Worm (Caenorhabditis elegans) whole organism, L2 larva: ENCODE measurements around the gene polk-1.

Experiments used
- ZK546.5 ChIP-seq: sonication (generic microtip); optimal IDR thresholded peaks from 2 replicates; lab custom pipeline; 2017; ENCODE audit warnings: missing biosample characterization, missing genetic modification characterization
- aly-2 ChIP-seq: fragments of 150-350 bp; optimal IDR thresholded peaks from 2 replicates; lab custom pipeline; 2014; ENCODE audit warnings: missing biosample characterization, missing genetic modification characterization
- blmp-1 ChIP-seq: sonication (generic microtip); optimal IDR thresholded peaks from 2 replicates; lab custom pipeline; 2017; ENCODE audit warnings: missing genetic modification characterization, mild to moderate bottlenecking, missing compliant biosample characterization, antibody characterized with exemption, moderate library complexity; ENCODE audit not compliant: insufficient read depth
- ceh-82 ChIP-seq: fragments of 150-350 bp; optimal IDR thresholded peaks from 2 replicates; lab custom pipeline; 2014; ENCODE audit warnings: missing biosample characterization, missing genetic modification characterization
- dmd-4 ChIP-seq: sonication (generic microtip); optimal IDR thresholded peaks from 2 replicates; lab custom pipeline; 2017; ENCODE audit warnings: missing biosample characterization, missing genetic modification characterization
- elt-3 ChIP-seq: sonication (generic microtip); optimal IDR thresholded peaks from 2 replicates; lab custom pipeline; 2017; ENCODE audit warnings: missing biosample characterization, missing genetic modification characterization
- fos-1 ChIP-seq: fragments of 150-350 bp; optimal IDR thresholded peaks from 2 replicates; lab custom pipeline; 2014; ENCODE audit warnings: missing biosample characterization, missing genetic modification characterization
- nhr-77 ChIP-seq: fragments of 150-350 bp; optimal IDR thresholded peaks from 2 replicates; lab custom pipeline; 2014; ENCODE audit warnings: missing biosample characterization, missing genetic modification characterization
- sem-4 ChIP-seq: fragments of 150-350 bp; optimal IDR thresholded peaks from 2 replicates; lab custom pipeline; 2014; ENCODE audit warnings: missing biosample characterization, missing genetic modification reagents, missing genetic modification characterization
- snpc-4 ChIP-seq: fragments of 150-350 bp; optimal IDR thresholded peaks from 2 replicates; lab custom pipeline; 2014; ENCODE audit warnings: missing biosample characterization, missing genetic modification characterization
- zag-1 ChIP-seq: fragments of 150-350 bp; optimal IDR thresholded peaks from 2 replicates; lab custom pipeline; 2014; ENCODE audit warnings: missing biosample characterization, missing genetic modification characterization

DNA sequence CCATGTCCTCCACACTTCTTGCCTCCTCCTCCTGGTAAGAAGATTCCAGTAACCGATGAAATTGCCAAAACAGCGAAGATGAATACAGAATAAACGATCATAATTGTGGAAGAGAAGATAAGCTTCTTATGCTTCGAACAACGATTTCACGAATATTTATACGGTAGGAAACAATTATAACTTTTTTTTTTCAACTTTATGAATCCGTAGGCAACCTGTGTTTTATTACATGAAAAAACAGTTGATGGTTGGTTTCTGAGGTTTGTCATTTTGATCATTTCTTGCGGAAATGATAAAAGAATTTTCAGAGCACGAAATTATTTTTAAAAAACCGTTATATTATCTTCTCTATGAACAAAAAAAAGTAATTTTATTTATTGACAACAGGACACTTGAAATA, 37.5 kb downstream of the polk-1 start, which contains the start of gene fipr-16:
- no peak for TF ChIP-seq ZK546.5 (tag; lab: Kevin White, UChicago)
- TF ChIP-seq fos-1 (tag; lab: Kevin White, UChicago) = no peak
- no peak for TF ChIP-seq snpc-4
- no peak for TF ChIP-seq aly-2 (tag; lab: Kevin White, UChicago)
- TF ChIP-seq zag-1 (tag; lab: Kevin White, UChicago) = no peak
- no peak for TF ChIP-seq blmp-1 (tag; lab: Kevin White, UChicago)
- no peak for TF ChIP-seq nhr-77 (tag; lab: Kevin White, UChicago)
- TF ChIP-seq dmd-4 (tag; lab: Kevin White, UChicago) = no peak
- no peak for TF ChIP-seq elt-3 (tag; lab: Kevin White, UChicago)
- TF ChIP-seq sem-4 (tag; lab: Kevin White, UChicago) = no peak
- TF ChIP-seq ceh-82 (tag; lab: Kevin White, UChicago) = no peak
